Worm (Caenorhabditis elegans): ENCODE results near the gene W09G12.9.

DNA sequence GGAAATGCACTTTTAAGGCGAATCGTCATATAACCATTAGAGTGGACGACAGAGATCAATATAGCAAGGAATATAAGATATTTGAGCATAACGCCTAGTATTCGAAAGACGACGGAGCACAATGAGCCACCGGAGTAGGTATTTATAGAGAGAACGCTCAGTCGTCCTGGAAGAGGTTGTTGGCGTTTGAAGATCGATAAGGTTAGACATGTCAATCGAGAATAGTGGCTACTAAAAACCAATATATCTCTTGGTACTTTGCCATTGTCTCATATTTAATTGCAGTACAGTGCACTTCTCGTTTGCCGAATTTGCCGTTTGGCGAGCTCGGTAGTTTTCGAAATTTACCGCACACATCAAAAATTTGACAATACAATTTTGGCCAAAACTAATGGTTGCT is 8.4 kb upstream of the W09G12.9 start, which contains the start of gene dsl-1:
- TF ChIP-seq daf-8 (GFP tag; IDR thresholded peaks at IDR 0.05): no peak
- TF ChIP-seq snpc-4 (tag; optimal IDR thresholded peaks at IDR 0.05): no peak
- TF ChIP-seq dmd-8 (GFP tag; IDR thresholded peaks at IDR 0.05): no peak
- TF ChIP-seq cey-2 (tag; optimal IDR thresholded peaks at IDR 0.05; ENCODE audit: borderline replicate concordance, insufficient read depth): no peak
- TF ChIP-seq jun-1 (tag; optimal IDR thresholded peaks at IDR 0.05): no peak
- TF ChIP-seq lsy-2 (tag; optimal IDR thresholded peaks at IDR 0.05): no peak
- TF ChIP-seq skn-1 (tag; optimal IDR thresholded peaks at IDR 0.05): no peak
- TF ChIP-seq ceh-82 (tag; optimal IDR thresholded peaks at IDR 0.05): no peak
- no peak for TF ChIP-seq mxl-2 (GFP tag; conservative IDR thresholded peaks at IDR 0.05)
